Worm (Caenorhabditis elegans) whole organism, L2 larva: ENCODE data around the gene pbs-3.

Experiments
- R02D3.7 ChIP-seq: fragments of 150-350 bp; optimal IDR thresholded peaks from 2 replicates; lab custom pipeline; 2014; ENCODE audit warnings: missing biosample characterization, missing genetic modification characterization
- ama-1 ChIP-seq: fragments of 150-350 bp; optimal IDR thresholded peaks from 2 replicates; lab custom pipeline; 2018; ENCODE audit warnings: inconsistent platforms
- ceh-82 ChIP-seq: fragments of 150-350 bp; optimal IDR thresholded peaks from 2 replicates; lab custom pipeline; 2014; ENCODE audit warnings: missing biosample characterization, missing genetic modification characterization
- nhr-237 ChIP-seq: fragments of 150-350 bp; optimal IDR thresholded peaks from 2 replicates; lab custom pipeline; 2014; ENCODE audit warnings: missing biosample characterization, missing genetic modification characterization
- nhr-77 ChIP-seq: fragments of 150-350 bp; optimal IDR thresholded peaks from 2 replicates; lab custom pipeline; 2014; ENCODE audit warnings: missing biosample characterization, missing genetic modification characterization
- snpc-4 ChIP-seq: fragments of 150-350 bp; optimal IDR thresholded peaks from 2 replicates; lab custom pipeline; 2014; ENCODE audit warnings: missing biosample characterization, missing genetic modification characterization
- zag-1 ChIP-seq: fragments of 150-350 bp; optimal IDR thresholded peaks from 2 replicates; lab custom pipeline; 2014; ENCODE audit warnings: missing biosample characterization, missing genetic modification characterization

ce11 chrII:4981682-4982404, 26.6 kb upstream of the pbs-3 start:
- TF ChIP-seq ceh-82 (no peak), snpc-4 (tag; lab: Kevin White, UChicago) (no peak), nhr-77 (tag; lab: Kevin White, UChicago) (no peak), ama-1 (lab: Kevin White, UChicago) (no peak), zag-1 (no peak), nhr-237 (tag; lab: Kevin White, UChicago) (no peak), R02D3.7 (tag; lab: Kevin White, UChicago) (no peak)
